Worm (Caenorhabditis elegans) whole organism, L4 larva: ENCODE measurements around the gene mpst-4.

Experiments
- F26F4.8 ChIP-seq: fragments of 200-800 bp; sonication (Bioruptor generic); conservative IDR thresholded peaks from 2 replicates; pipeline ENCODE4 v1.3.6; 2022; ENCODE audit warnings: missing genetic modification characterization, missing compliant biosample characterization
- R02D3.7 ChIP-seq: fragments of 150-350 bp; sonication (generic microtip); optimal IDR thresholded peaks from 3 replicates; lab custom pipeline; 2014; ENCODE audit warnings: missing biosample characterization, missing genetic modification characterization
- T26A8.4 ChIP-seq: fragments of 200-800 bp; sonication (Bioruptor generic); IDR thresholded peaks from 2 replicates; pipeline ENCODE4 v1.3.6; 2022; ENCODE audit warnings: missing genetic modification characterization, missing compliant biosample characterization
- Y105C5A.15 ChIP-seq: fragments of 200-800 bp; sonication (Bioruptor generic); IDR thresholded peaks from 2 replicates; pipeline ENCODE4 v1.3.6; 2022; ENCODE audit warnings: missing genetic modification characterization, missing compliant biosample characterization
- Y48G9A.11 ChIP-seq: fragments of 200-800 bp; sonication (Bioruptor generic); IDR thresholded peaks from 2 replicates; pipeline ENCODE4 v1.3.6; 2022; ENCODE audit warnings: missing genetic modification reagents, missing genetic modification characterization, missing compliant biosample characterization
- ZK337.2 ChIP-seq: fragments of 200-800 bp; sonication (Bioruptor generic); IDR thresholded peaks from 2 replicates; pipeline ENCODE4 v1.3.6; 2022; ENCODE audit warnings: missing genetic modification reagents, missing genetic modification characterization, missing compliant biosample characterization
- ama-1 ChIP-seq: fragments of 150-350 bp; optimal IDR thresholded peaks from 2 replicates; lab custom pipeline; 2014; ENCODE audit warnings: inconsistent platforms, mixed read lengths
- arid-1 ChIP-seq: fragments of 200-800 bp; sonication (Bioruptor generic); conservative IDR thresholded peaks from 2 replicates; pipeline ENCODE4 v1.3.6; 2022; ENCODE audit warnings: missing genetic modification reagents, missing genetic modification characterization, missing compliant biosample characterization
- attf-4 ChIP-seq: sonication (generic microtip); optimal IDR thresholded peaks from 3 replicates; lab custom pipeline; 2017; ENCODE audit warnings: missing biosample characterization, missing genetic modification characterization
- ceh-32 ChIP-seq: sonication (generic microtip); optimal IDR thresholded peaks from 2 replicates; lab custom pipeline; 2016; ENCODE audit warnings: mild to moderate bottlenecking, missing genetic modification characterization, missing compliant biosample characterization; ENCODE audit not compliant: poor library complexity
- ceh-44 ChIP-seq: fragments of 200-800 bp; sonication (Bioruptor generic); IDR thresholded peaks from 2 replicates; pipeline ENCODE4 v1.3.6; 2022; ENCODE audit warnings: missing genetic modification reagents, missing genetic modification characterization, missing compliant biosample characterization
- ceh-82 ChIP-seq: sonication (generic microtip); optimal IDR thresholded peaks from 2 replicates; lab custom pipeline; 2017; ENCODE audit warnings: missing biosample characterization, missing genetic modification characterization
- daf-12 ChIP-seq: fragments of 150-350 bp; optimal IDR thresholded peaks from 2 replicates; lab custom pipeline; 2014; ENCODE audit warnings: missing biosample characterization, missing genetic modification reagents, missing genetic modification characterization
- daf-8 ChIP-seq: fragments of 200-800 bp; sonication (Bioruptor generic); IDR thresholded peaks from 2 replicates; pipeline ENCODE4 v1.3.6; 2022; ENCODE audit warnings: missing genetic modification characterization, missing compliant biosample characterization
- dmd-9 ChIP-seq: fragments of 200-800 bp; sonication (Bioruptor generic); IDR thresholded peaks from 2 replicates; pipeline ENCODE4 v1.3.6; 2022; ENCODE audit warnings: missing genetic modification reagents, missing genetic modification characterization, missing compliant biosample characterization
- duxl-1 ChIP-seq: sonication (generic microtip); optimal IDR thresholded peaks from 2 replicates; lab custom pipeline; 2016; ENCODE audit warnings: mild to moderate bottlenecking, missing genetic modification characterization, moderate library complexity, missing compliant biosample characterization; ENCODE audit not compliant: poor library complexity
- fkh-10 ChIP-seq: fragments of 150-350 bp; optimal IDR thresholded peaks from 2 replicates; lab custom pipeline; 2014; ENCODE audit warnings: missing biosample characterization, missing genetic modification reagents, missing genetic modification characterization
- hlh-11 ChIP-seq: fragments of 200-800 bp; sonication (Bioruptor generic); optimal IDR thresholded peaks from 2 replicates; lab custom pipeline; 2018; ENCODE audit warnings: mild to moderate bottlenecking, missing genetic modification characterization, missing compliant biosample characterization
- lim-7 ChIP-seq: fragments of 200-800 bp; sonication (Bioruptor generic); IDR thresholded peaks from 2 replicates; pipeline ENCODE4 v1.3.6; 2022; ENCODE audit warnings: missing genetic modification characterization, missing compliant biosample characterization
- lin-1 ChIP-seq: fragments of 200-800 bp; sonication (Bioruptor generic); IDR thresholded peaks from 2 replicates; pipeline ENCODE4 v1.3.6; 2022; ENCODE audit warnings: missing genetic modification reagents, missing genetic modification characterization, missing compliant biosample characterization
- lsy-2 ChIP-seq, 2 experiments: fragments of 150-350 bp in 1 of 2; sonication (generic microtip) in 1 of 2; optimal IDR thresholded peaks; 2 replicates each; lab custom pipeline; 2014 to 2017; ENCODE audit warnings: missing biosample characterization in 2 of 2, missing genetic modification characterization in 2 of 2
- madf-5 ChIP-seq, 2 experiments: fragments of 200-800 bp; sonication (Bioruptor generic); IDR thresholded peaks; 2 replicates each; pipeline ENCODE4 v1.3.6; 2022; ENCODE audit warnings: missing compliant biosample characterization in 2 of 2, missing genetic modification characterization in 2 of 2
- mes-2 ChIP-seq: sonication (generic microtip); optimal IDR thresholded peaks from 2 replicates; lab custom pipeline; 2016; ENCODE audit warnings: missing genotype, mild to moderate bottlenecking, missing genetic modification characterization, missing compliant biosample characterization; ENCODE audit not compliant: poor library complexity, severe bottlenecking
- mxl-2 ChIP-seq: fragments of 200-800 bp; sonication (Bioruptor generic); conservative IDR thresholded peaks from 2 replicates; pipeline ENCODE4 v1.3.6; 2022; ENCODE audit warnings: missing genetic modification reagents, missing genetic modification characterization, missing compliant biosample characterization
- nhr-10 ChIP-seq: fragments of 150-350 bp; optimal IDR thresholded peaks from 2 replicates; lab custom pipeline; 2014; ENCODE audit warnings: missing biosample characterization, missing genetic modification characterization
- nhr-111 ChIP-seq: fragments of 200-800 bp; sonication (Bioruptor generic); optimal IDR thresholded peaks from 2 replicates; lab custom pipeline; 2018; ENCODE audit warnings: mild to moderate bottlenecking, missing genetic modification characterization, missing compliant biosample characterization
- sdz-12 ChIP-seq: fragments of 200-800 bp; sonication (Bioruptor generic); optimal IDR thresholded peaks from 2 replicates; lab custom pipeline; 2018; ENCODE audit warnings: mild to moderate bottlenecking, missing genetic modification characterization, missing compliant biosample characterization
- set-16 ChIP-seq: fragments of 200-800 bp; sonication (Bioruptor generic); IDR thresholded peaks from 2 replicates; pipeline ENCODE4 v1.3.6; 2022; ENCODE audit warnings: missing genetic modification reagents, missing genetic modification characterization, missing compliant biosample characterization
- spr-3 ChIP-seq: fragments of 200-800 bp; sonication (Bioruptor generic); optimal IDR thresholded peaks from 2 replicates; lab custom pipeline; 2018; ENCODE audit warnings: mild to moderate bottlenecking, missing genetic modification characterization, missing compliant biosample characterization
- zag-1 ChIP-seq: fragments of 150-350 bp; optimal IDR thresholded peaks from 2 replicates; lab custom pipeline; 2014; ENCODE audit warnings: missing biosample characterization, missing genetic modification characterization
- zfp-2 ChIP-seq: sonication (generic microtip); optimal IDR thresholded peaks from 2 replicates; lab custom pipeline; 2016; ENCODE audit warnings: mild to moderate bottlenecking, missing genetic modification characterization, missing compliant biosample characterization
- ztf-11 ChIP-seq: fragments of 150-350 bp; optimal IDR thresholded peaks from 2 replicates; lab custom pipeline; 2014; ENCODE audit warnings: missing biosample characterization, missing genetic modification characterization
- ztf-7 ChIP-seq: fragments of 150-350 bp; optimal IDR thresholded peaks from 2 replicates; lab custom pipeline; 2014; ENCODE audit warnings: missing biosample characterization, missing genetic modification characterization

The mpst-4 gene

DNA sequence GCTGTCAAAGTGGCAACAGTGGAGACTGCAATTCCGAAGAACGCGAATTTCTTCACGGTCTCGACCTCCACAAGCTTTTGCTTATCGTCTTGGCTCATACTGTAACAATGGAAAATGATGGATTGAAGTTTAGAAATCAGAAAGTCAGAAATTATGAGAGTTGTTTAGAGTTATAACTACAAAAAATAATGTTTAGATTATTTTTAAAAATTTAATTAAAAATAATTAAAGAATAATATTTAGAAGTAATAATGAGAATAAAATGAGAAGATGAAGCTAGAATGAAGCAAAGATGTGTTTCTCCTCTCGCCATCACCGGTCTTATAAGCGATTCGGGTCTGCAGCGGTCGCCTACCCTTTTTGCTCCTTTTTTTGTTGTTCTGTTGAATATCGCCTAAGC, 9.8 kb upstream of the mpst-4 start, which contains the start of gene col-73:
Gene col-73, minus strand, starts transcription at position 101 of the 400 bp plus-strand sequence.
- TF ChIP-seq ama-1 (lab: Kevin White, UChicago) = no peak
- no peak for TF ChIP-seq set-16 (GFP tag; lab: Robert Waterston, UW)
- no peak for TF ChIP-seq zfp-2 (tag; lab: Kevin White, UChicago)
- no peak for TF ChIP-seq lin-1 (GFP tag; lab: Robert Waterston, UW)
- no peak for TF ChIP-seq Y105C5A.15 (GFP tag; lab: Robert Waterston, UW)
- TF ChIP-seq ztf-7 (tag; lab: Kevin White, UChicago) = no peak
- no peak for TF ChIP-seq dmd-9 (GFP tag; lab: Robert Waterston, UW)
- TF ChIP-seq ZK337.2 (GFP tag; lab: Robert Waterston, UW) = no peak
- no peak for TF ChIP-seq duxl-1 (tag; lab: Kevin White, UChicago)
- TF ChIP-seq daf-8 (GFP tag; lab: Robert Waterston, UW) = no peak
- no peak for TF ChIP-seq nhr-10 (tag; lab: Kevin White, UChicago)
- TF ChIP-seq R02D3.7 = no peak
- TF ChIP-seq mxl-2 (GFP tag; lab: Robert Waterston, UW) = no peak
- TF ChIP-seq lsy-2 (tag; optimal IDR thresholded peaks at IDR 0.05; lab: Kevin White, UChicago) = no peak
- TF ChIP-seq arid-1 (GFP tag; lab: Robert Waterston, UW) = no peak

DNA sequence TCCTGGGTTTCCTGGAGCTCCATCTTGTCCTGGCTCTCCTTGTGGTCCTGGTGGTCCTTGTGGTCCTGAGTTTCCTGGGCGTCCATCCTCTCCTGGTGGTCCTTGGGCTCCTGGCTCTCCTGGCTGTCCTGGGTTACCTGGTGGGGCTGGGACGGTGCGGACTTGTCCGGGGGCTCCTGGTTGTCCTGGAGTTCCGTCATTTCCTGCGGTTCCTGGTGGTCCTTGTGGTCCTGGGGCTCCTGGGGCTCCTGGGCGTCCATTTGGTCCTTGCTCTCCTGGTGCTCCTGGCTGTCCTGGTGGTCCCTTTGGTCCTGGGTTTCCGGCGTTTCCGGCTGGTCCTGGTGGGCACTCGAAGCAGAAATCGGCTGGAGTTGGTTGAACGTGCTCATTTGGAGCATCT, 9.1 kb upstream of the mpst-4 start:
- TF ChIP-seq madf-5 (GFP tag; IDR thresholded peaks at IDR 0.05; lab: Robert Waterston, UW) = 0 out of 4 replicates have a peak, but pooled peaks of 1 of the 2 experiments have one; percentile 49
- peak; percentile 98 for TF ChIP-seq set-16 (GFP tag; lab: Robert Waterston, UW)
- 0 out of 2 replicates have a peak, but pooled peaks have one; percentile 24 for TF ChIP-seq F26F4.8 (GFP tag; lab: Robert Waterston, UW)
- TF ChIP-seq Y48G9A.11 (GFP tag; lab: Robert Waterston, UW) = 0 out of 2 replicates have a peak, but pooled peaks have one; percentile 13
- TF ChIP-seq T26A8.4 = 0 out of 2 replicates have a peak, but pooled peaks have one; percentile 17
- TF ChIP-seq, all 104 proteins: peak for 5; not testable (repeated sequence) for 99

DNA sequence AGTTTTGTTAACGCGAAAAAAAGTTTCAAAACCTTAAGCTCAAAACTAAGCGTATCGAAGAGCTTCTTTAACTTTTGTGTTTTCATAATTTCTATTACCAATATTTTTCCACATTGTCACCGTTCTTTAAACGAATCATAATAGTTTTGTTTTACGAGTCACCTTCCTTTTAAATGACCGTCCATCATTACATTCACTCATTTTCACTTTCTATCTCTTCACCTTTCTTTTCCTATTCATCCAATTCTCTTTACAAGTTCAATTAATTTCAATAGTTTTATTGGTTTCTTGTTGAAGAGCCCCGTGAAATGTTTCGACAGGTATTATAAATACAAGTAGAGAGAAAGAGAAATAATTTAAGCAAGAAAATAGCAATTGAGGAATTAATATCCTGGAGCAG, 8.6 kb upstream of the mpst-4 start:
- TF ChIP-seq ceh-44 (GFP tag; lab: Robert Waterston, UW) (no peak), ceh-82 (tag; lab: Kevin White, UChicago) (peak; percentile 20)

DNA sequence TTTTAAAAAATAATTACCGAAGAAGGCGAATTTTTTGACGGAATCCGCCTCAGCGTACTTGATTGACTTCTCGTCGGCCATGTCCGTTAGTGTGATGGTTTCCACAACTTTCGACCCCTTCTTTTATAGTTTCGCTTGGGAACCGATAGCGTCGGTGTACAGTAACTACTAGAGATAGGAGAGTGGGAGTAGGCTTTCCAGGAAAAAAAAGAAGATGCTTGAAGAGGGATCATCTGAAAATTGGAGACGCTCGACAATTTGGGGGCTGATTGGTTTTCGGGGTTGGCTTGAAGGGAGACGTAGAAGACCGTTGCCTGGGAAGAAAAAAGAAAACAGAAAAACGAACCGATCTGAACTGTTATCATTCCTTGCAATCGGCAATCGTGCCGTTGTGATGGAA, 7.4 kb upstream of the mpst-4 start, which contains the start of gene col-20:
Gene col-20, minus strand, starts transcription at position 101 of the 400 bp plus-strand sequence.
- TF ChIP-seq fkh-10 (GFP tag; lab: Kevin White, UChicago) (no peak), attf-4 (tag; lab: Kevin White, UChicago) (no peak), ceh-32 (no peak), hlh-11 (tag; lab: Kevin White, UChicago) (no peak), daf-12 (no peak), ztf-11 (tag; lab: Kevin White, UChicago) (no peak), sdz-12 (GFP tag; lab: Kevin White, UChicago) (no peak), duxl-1 (tag; lab: Kevin White, UChicago) (no peak), spr-3 (GFP tag; lab: Kevin White, UChicago) (no peak), zag-1 (tag; lab: Kevin White, UChicago) (no peak), mes-2 (tag; lab: Kevin White, UChicago) (no peak), nhr-111 (GFP tag; lab: Kevin White, UChicago) (no peak), mxl-2 (GFP tag; lab: Robert Waterston, UW) (no peak), lim-7 (GFP tag; lab: Robert Waterston, UW) (no peak)
